Fruit fly (Drosophila melanogaster): ENCODE data around the gene CG15628.
A peak's percentile ranks its signal among the peaks of the same experiment; 100 is the strongest.

Gene CG15628

dm6 chr2L:4810044-4810609, 11.4 kb upstream of the CG15628 start (continued):
- TF ChIP-seq GATAe (GFP tag; conservative IDR thresholded peaks at IDR 0.05) (peak; percentile 42; the same call in 1 of the 2 replicates), YL-1 (GFP tag; optimal IDR thresholded peaks at IDR 0.05) (peak; percentile 59), CG14441 (GFP tag; IDR thresholded peaks at IDR 0.05) (no peak), CG6654 (GFP tag; optimal IDR thresholded peaks at IDR 0.05) (no peak), Chrac-16 (GFP tag; optimal IDR thresholded peaks at IDR 0.05) (peak; percentile 25), CG6854 (GFP tag; optimal IDR thresholded peaks at IDR 0.05) (no peak), repo (GFP tag; optimal IDR thresholded peaks at IDR 0.05) (no peak), lab (GFP tag; optimal IDR thresholded peaks at IDR 0.05) (peak; percentile 57), gcm2 (GFP tag; optimal IDR thresholded peaks at IDR 0.05) (no peak), dysf (GFP tag; IDR thresholded peaks at IDR 0.05) (peak; percentile 49; the same call in 1 of the 3 replicates), crc (GFP tag; optimal IDR thresholded peaks at IDR 0.05) (no peak), rib (GFP tag; IDR thresholded peaks at IDR 0.05) (peak; percentile 66; the same call in 1 of the 2 replicates), vfl (GFP tag; optimal IDR thresholded peaks at IDR 0.05) (peak; percentile 56), ap (GFP tag; IDR thresholded peaks at IDR 0.05) (no peak), fru (optimal IDR thresholded peaks at IDR 0.05) (no peak), klu (GFP tag; IDR thresholded peaks at IDR 0.05) (no peak), CG17612 (GFP tag; IDR thresholded peaks at IDR 0.05) (no peak), nom (GFP tag; optimal IDR thresholded peaks at IDR 0.05) (peak; percentile 2), bcd (GFP tag; optimal IDR thresholded peaks at IDR 0.05) (peak; percentile 4), grau (tag; optimal IDR thresholded peaks at IDR 0.05) (peak; percentile 57), CG10209 (GFP tag; optimal IDR thresholded peaks at IDR 0.05) (no peak), cwo (GFP tag; optimal IDR thresholded peaks at IDR 0.05) (no peak), CoRest (tag; optimal IDR thresholded peaks at IDR 0.05) (peak; percentile 68), emc (GFP tag; optimal IDR thresholded peaks at IDR 0.05) (no peak), inv (GFP tag; IDR thresholded peaks at IDR 0.05; ENCODE audit: partially characterized antibody) (no peak), eve (GFP tag; optimal IDR thresholded peaks at IDR 0.05) (no peak), Mes4 (GFP tag; optimal IDR thresholded peaks at IDR 0.05) (no peak), Fer2 (tag; optimal IDR thresholded peaks at IDR 0.05) (no peak), az2 (GFP tag; optimal IDR thresholded peaks at IDR 0.05) (peak; percentile 39), Deaf1 (tag; optimal IDR thresholded peaks at IDR 0.05) (peak; percentile 54), Kr (GFP tag; optimal IDR thresholded peaks at IDR 0.05) (peak; percentile 95), nerfin-2 (GFP tag; IDR thresholded peaks at IDR 0.05; ENCODE audit: partially characterized antibody) (no peak), p53 (GFP tag; optimal IDR thresholded peaks at IDR 0.05) (no peak), CG2116 (GFP tag; optimal IDR thresholded peaks at IDR 0.05) (no peak), slbo (GFP tag; IDR thresholded peaks at IDR 0.05) (peak; percentile 62), ara (GFP tag; IDR thresholded peaks at IDR 0.05) (peak; percentile 36; the same call in 1 of the 2 replicates), Sox102F (GFP tag; optimal IDR thresholded peaks at IDR 0.05) (peak; percentile 4), insv (GFP tag; optimal IDR thresholded peaks at IDR 0.05) (peak in 1 of 2 experiments; percentile 47), org-1 (GFP tag; optimal IDR thresholded peaks at IDR 0.05) (no peak), pum (GFP tag; optimal IDR thresholded peaks at IDR 0.05) (no peak), scrt (GFP tag; optimal IDR thresholded peaks at IDR 0.05) (peak; percentile 99), CG13775 (GFP tag; optimal IDR thresholded peaks at IDR 0.05) (no peak), Bteb2 (GFP tag; optimal IDR thresholded peaks at IDR 0.05) (peak; percentile 21), CG12744 (GFP tag; optimal IDR thresholded peaks at IDR 0.05) (peak; percentile 37), CG4730 (GFP tag; IDR thresholded peaks at IDR 0.05) (no peak; the same call in 1 of the 2 replicates), caup (GFP tag; optimal IDR thresholded peaks at IDR 0.05; ENCODE audit: severe bottlenecking) (peak; percentile 65), twi (tag; optimal IDR thresholded peaks at IDR 0.05) (peak; percentile 24), BEAF-32 (GFP tag; optimal IDR thresholded peaks at IDR 0.05) (peak; percentile 3), fu2 (GFP tag; optimal IDR thresholded peaks at IDR 0.05) (no peak), toy (GFP tag; IDR thresholded peaks at IDR 0.05) (no peak), croc (GFP tag; conservative IDR thresholded peaks at IDR 0.05) (no peak)
